Fruit fly (Drosophila melanogaster) whole organism, embryonic: Measurements from ENCODE around the gene CG5390.

ENCODE experiments used
- ATbp ChIP-seq: fragments of 200-800 bp; sonication (Bioruptor generic); optimal IDR thresholded peaks from 2 replicates; lab custom pipeline; 2017; ENCODE audit warnings: missing biosample characterization, mild to moderate bottlenecking, missing genetic modification characterization, missing genetic modification reagents
- Awh ChIP-seq: fragments of 200-800 bp; sonication (Bioruptor generic); IDR thresholded peaks from 2 replicates; pipeline ENCODE4, ENCODE4 v1.3.6; 2022; ENCODE audit warnings: missing biosample characterization, missing genetic modification characterization
- CG11093 ChIP-seq: fragments of 200-800 bp; sonication (Bioruptor generic); IDR thresholded peaks from 3 replicates; pipeline ENCODE4 v1.3.6; 2022; ENCODE audit warnings: missing biosample characterization, missing genetic modification characterization
- CG11504 ChIP-seq: fragments of 200-800 bp; sonication (Bioruptor generic); optimal IDR thresholded peaks from 3 replicates; lab custom pipeline; 2019; ENCODE audit warnings: missing biosample characterization, mild to moderate bottlenecking, missing genetic modification characterization, moderate library complexity
- CG11695 ChIP-seq: fragments of 200-800 bp; sonication (Bioruptor generic); IDR thresholded peaks from 3 replicates; pipeline ENCODE4 v1.3.6; 2022; ENCODE audit warnings: missing biosample characterization, missing genetic modification characterization
- CG12155 ChIP-seq: fragments of 200-800 bp; sonication (Bioruptor generic); optimal IDR thresholded peaks from 3 replicates; lab custom pipeline; 2016; ENCODE audit warnings: missing biosample characterization, missing genetic modification characterization
- CG14441 ChIP-seq: fragments of 200-800 bp; sonication (Bioruptor generic); IDR thresholded peaks from 2 replicates; pipeline ENCODE4 v1.3.6; 2022; ENCODE audit warnings: missing biosample characterization, missing genetic modification characterization
- CG15601 ChIP-seq: fragments of 200-800 bp; sonication (Bioruptor generic); optimal IDR thresholded peaks from 3 replicates; lab custom pipeline; 2019; ENCODE audit warnings: missing biosample characterization, mild to moderate bottlenecking, missing genetic modification characterization, moderate library complexity
- CG1602 ChIP-seq: fragments of 200-800 bp; sonication (Bioruptor generic); optimal IDR thresholded peaks from 3 replicates; lab custom pipeline; 2016; ENCODE audit warnings: missing biosample characterization, missing genetic modification characterization
- CG17385 ChIP-seq: fragments of 200-800 bp; sonication (Bioruptor generic); optimal IDR thresholded peaks from 3 replicates; lab custom pipeline; 2018; ENCODE audit warnings: missing biosample characterization, mild to moderate bottlenecking, missing genetic modification characterization
- CG17912 ChIP-seq: fragments of 200-800 bp; sonication (Bioruptor generic); optimal IDR thresholded peaks from 2 replicates; lab custom pipeline; 2018; ENCODE audit warnings: missing biosample characterization, mild to moderate bottlenecking, missing genetic modification characterization
- CG1792 ChIP-seq: fragments of 200-800 bp; sonication (Bioruptor generic); optimal IDR thresholded peaks from 2 replicates; lab custom pipeline; 2016; ENCODE audit warnings: missing biosample characterization, missing genetic modification characterization
- CG2120 ChIP-seq: fragments of 200-800 bp; sonication (Bioruptor generic); optimal IDR thresholded peaks from 3 replicates; lab custom pipeline; 2016; ENCODE audit warnings: missing biosample characterization, missing genetic modification characterization
- CG31441 ChIP-seq: fragments of 200-800 bp; sonication (Bioruptor generic); IDR thresholded peaks from 2 replicates; pipeline ENCODE4 v1.3.6; 2022; ENCODE audit warnings: missing biosample characterization, missing genetic modification characterization
- CG32532 ChIP-seq: fragments of 200-800 bp; sonication (Bioruptor generic); IDR thresholded peaks from 2 replicates; pipeline ENCODE4 v1.3.6; 2022; ENCODE audit warnings: missing biosample characterization, missing genetic modification characterization
- CG33557 ChIP-seq: fragments of 200-800 bp; sonication (Bioruptor generic); optimal IDR thresholded peaks from 2 replicates; lab custom pipeline; 2019; ENCODE audit warnings: missing biosample characterization, mild to moderate bottlenecking, missing genetic modification characterization, moderate library complexity
- CG7745 ChIP-seq: fragments of 200-800 bp; sonication (Bioruptor generic); optimal IDR thresholded peaks from 2 replicates; lab custom pipeline; 2018; ENCODE audit warnings: missing biosample characterization, mild to moderate bottlenecking, missing genetic modification characterization, moderate library complexity
- CG8290 ChIP-seq, 3 experiments: fragments of 200-800 bp; sonication (Bioruptor generic); optimal IDR thresholded peaks; 2 replicates each; lab custom pipeline; 2016 to 2019; ENCODE audit warnings: missing biosample characterization in 3 of 3, missing genetic modification characterization in 3 of 3, mild to moderate bottlenecking in 2 of 3, moderate library complexity in 1 of 3
- CG8388 ChIP-seq: fragments of 200-800 bp; sonication (Bioruptor generic); optimal IDR thresholded peaks from 2 replicates; lab custom pipeline; 2019; ENCODE audit warnings: missing biosample characterization, mild to moderate bottlenecking, missing genetic modification characterization, moderate library complexity
- CHES-1-like ChIP-seq: fragments of 200-800 bp; sonication (Bioruptor generic); optimal IDR thresholded peaks from 2 replicates; lab custom pipeline; 2016; ENCODE audit warnings: missing biosample characterization, missing genetic modification characterization
- Camta ChIP-seq: fragments of 200-800 bp; sonication (Bioruptor generic); optimal IDR thresholded peaks from 2 replicates; lab custom pipeline; 2016; ENCODE audit warnings: missing biosample characterization, missing genetic modification characterization
- Dip2 ChIP-seq: fragments of 200-800 bp; sonication (Bioruptor generic); IDR thresholded peaks from 2 replicates; pipeline ENCODE4 v1.3.6; 2022; ENCODE audit warnings: missing biosample characterization, missing genetic modification characterization
- Fer2 ChIP-seq: fragments of 200-800 bp; sonication (Bioruptor generic); optimal IDR thresholded peaks from 2 replicates; lab custom pipeline; 2018; ENCODE audit warnings: missing biosample characterization, mild to moderate bottlenecking, missing genetic modification characterization, moderate library complexity
- H2.0 ChIP-seq: fragments of 200-800 bp; sonication (Bioruptor generic); IDR thresholded peaks from 2 replicates; pipeline ENCODE4 v1.3.6; 2022; ENCODE audit warnings: missing biosample characterization, missing genetic modification characterization
- Hr51 ChIP-seq, 2 experiments: fragments of 200-800 bp; sonication (Bioruptor generic); optimal IDR thresholded peaks; 2 replicates in 1 of 2; 3 replicates in 1 of 2; lab custom pipeline; 2016 to 2018; ENCODE audit warnings: missing biosample characterization in 2 of 2, missing genetic modification characterization in 2 of 2, mild to moderate bottlenecking in 1 of 2, moderate library complexity in 1 of 2
- Hr78 ChIP-seq, 2 experiments: fragments of 200-800 bp in 1 of 2; fragments of >200 bp in 1 of 2; sonication (Bioruptor generic) in 1 of 2; optimal IDR thresholded peaks; 2 replicates each; lab custom pipeline; 2017 to 2019; ENCODE audit warnings: missing biosample characterization in 2 of 2, missing genetic modification characterization in 2 of 2, mild to moderate bottlenecking in 1 of 2, moderate library complexity in 1 of 2
- Lhr ChIP-seq: fragments of 200-800 bp; sonication (Bioruptor generic); optimal IDR thresholded peaks from 3 replicates; lab custom pipeline; 2017; ENCODE audit warnings: mild to moderate bottlenecking, missing biosample characterization, missing genetic modification reagents, missing genetic modification characterization
- Myb ChIP-seq: fragments of 200-800 bp; sonication (Bioruptor generic); optimal IDR thresholded peaks from 2 replicates; lab custom pipeline; 2016; ENCODE audit warnings: missing biosample characterization, missing genetic modification characterization
- Oaz ChIP-seq: fragments of 200-800 bp; sonication (Bioruptor generic); IDR thresholded peaks from 2 replicates; pipeline ENCODE4 v1.3.6; 2022; ENCODE audit warnings: missing biosample characterization, missing genetic modification characterization
- Ptx1 ChIP-seq: fragments of 200-800 bp; sonication (Bioruptor generic); IDR thresholded peaks from 2 replicates; pipeline ENCODE4 v1.3.6; 2022; ENCODE audit warnings: missing biosample characterization, missing genetic modification characterization
- Rfx ChIP-seq: fragments of 200-800 bp; sonication (Bioruptor generic); IDR thresholded peaks from 2 replicates; pipeline ENCODE4 v1.3.6; 2022; ENCODE audit warnings: missing biosample characterization, missing genetic modification characterization
- Six4 ChIP-seq: fragments of 200-800 bp; sonication (Bioruptor generic); optimal IDR thresholded peaks from 2 replicates; lab custom pipeline; 2016; ENCODE audit warnings: missing biosample characterization, missing genetic modification characterization
- Ssrp ChIP-seq: fragments of 200-800 bp; sonication (Bioruptor generic); optimal IDR thresholded peaks from 2 replicates; lab custom pipeline; 2018; ENCODE audit warnings: missing biosample characterization, mild to moderate bottlenecking, missing genetic modification characterization, moderate library complexity
- chif ChIP-seq, 2 experiments: fragments of 200-800 bp; sonication (Bioruptor generic); optimal IDR thresholded peaks; 3 replicates each; lab custom pipeline; 2016; ENCODE audit warnings: missing biosample characterization in 2 of 2, missing genetic modification characterization in 2 of 2
- emc ChIP-seq: fragments of 200-800 bp; sonication (Bioruptor generic); optimal IDR thresholded peaks from 2 replicates; lab custom pipeline; 2016; ENCODE audit warnings: missing biosample characterization, missing genetic modification characterization
- kni ChIP-seq: fragments of 200-800 bp; sonication (Bioruptor generic); optimal IDR thresholded peaks from 3 replicates; lab custom pipeline; 2017; ENCODE audit warnings: mild to moderate bottlenecking, missing biosample characterization, missing genetic modification reagents, missing genetic modification characterization
- nom ChIP-seq: fragments of 200-800 bp; sonication (Bioruptor generic); optimal IDR thresholded peaks from 2 replicates; lab custom pipeline; 2017; ENCODE audit warnings: missing biosample characterization, missing genetic modification characterization, mild to moderate bottlenecking, moderate library complexity, missing genetic modification reagents
- p53 ChIP-seq: fragments of 200-800 bp; sonication (Bioruptor generic); optimal IDR thresholded peaks from 2 replicates; lab custom pipeline; 2016; ENCODE audit warnings: missing biosample characterization, missing genetic modification characterization
- pan ChIP-seq, 4 experiments: fragments of >200 bp in 3 of 4; fragments of 200-800 bp in 1 of 4; sonication (Bioruptor generic) in 1 of 4; optimal IDR thresholded peaks in 3 of 4; IDR thresholded peaks in 1 of 4; 2 replicates each; pipeline versions ENCODE4 v1.3.6 to Lab custom; 2017 to 2022; ENCODE audit warnings: missing biosample characterization in 2 of 4, missing genetic modification characterization in 2 of 4, mixed read lengths in 1 of 4
- phol ChIP-seq: fragments of 200-800 bp; sonication (Bioruptor generic); optimal IDR thresholded peaks from 3 replicates; lab custom pipeline; 2018; ENCODE audit warnings: missing biosample characterization, mild to moderate bottlenecking, missing genetic modification characterization, moderate library complexity
- rib ChIP-seq: fragments of 200-800 bp; sonication (Bioruptor generic); IDR thresholded peaks from 2 replicates; pipeline ENCODE4 v1.3.6; 2022; ENCODE audit warnings: missing biosample characterization, missing genetic modification characterization
- sisA ChIP-seq: fragments of 200-800 bp; sonication (Bioruptor generic); IDR thresholded peaks from 2 replicates; pipeline ENCODE4 v1.3.6; 2022; ENCODE audit warnings: missing biosample characterization, missing genetic modification characterization
- sna ChIP-seq: fragments of 200-800 bp; sonication (Bioruptor generic); IDR thresholded peaks from 2 replicates; pipeline ENCODE4 v1.3.6; 2022; ENCODE audit warnings: missing biosample characterization, missing genetic modification characterization; ENCODE audit not compliant: partially characterized antibody
- tgo ChIP-seq: fragments of 200-800 bp; sonication (Bioruptor generic); IDR thresholded peaks from 3 replicates; pipeline ENCODE4 v1.3.6; 2022; ENCODE audit warnings: missing biosample characterization, missing genetic modification characterization
- trem ChIP-seq: fragments of 200-800 bp; optimal IDR thresholded peaks from 3 replicates; lab custom pipeline; 2019; ENCODE audit warnings: missing biosample characterization, mild to moderate bottlenecking, missing genetic modification characterization, moderate library complexity
- tup ChIP-seq: fragments of 200-800 bp; sonication (Bioruptor generic); optimal IDR thresholded peaks from 2 replicates; lab custom pipeline; 2016; ENCODE audit warnings: missing biosample characterization, mild to moderate bottlenecking, missing genetic modification characterization, moderate library complexity
- tx ChIP-seq: fragments of 200-800 bp; sonication (Bioruptor generic); optimal IDR thresholded peaks from 2 replicates; lab custom pipeline; 2016; ENCODE audit warnings: missing biosample characterization, missing genetic modification characterization
- unpg ChIP-seq: fragments of 200-800 bp; sonication (Bioruptor generic); optimal IDR thresholded peaks from 3 replicates; lab custom pipeline; 2018; ENCODE audit warnings: missing biosample characterization, mild to moderate bottlenecking, missing genetic modification characterization, moderate library complexity
- wor ChIP-seq: fragments of 200-800 bp; sonication (Bioruptor generic); IDR thresholded peaks from 2 replicates; pipeline ENCODE4 v1.3.6; 2022; ENCODE audit warnings: missing biosample characterization, missing genetic modification characterization

CG5390 gene

DNA sequence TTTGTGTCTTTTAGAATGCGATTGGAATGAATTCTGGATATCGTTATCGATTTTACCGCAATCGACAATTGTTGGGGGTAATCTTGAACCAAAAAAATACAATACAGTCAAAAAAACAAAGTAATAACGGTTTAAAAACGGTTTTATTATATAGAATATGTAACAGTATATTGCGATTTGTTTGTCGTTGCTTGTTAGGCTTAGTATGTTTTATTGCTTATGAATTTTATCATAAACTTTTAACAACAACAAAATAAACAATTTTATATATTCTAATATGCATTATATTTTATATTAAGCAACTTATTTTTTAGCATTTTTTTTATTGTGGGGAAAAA is 6.6 kb downstream of the CG5390 start, which contains the start of gene CYLD (continued):
- TF ChIP-seq pan (optimal IDR thresholded peaks at IDR 0.05; lab: Kevin White, UChicago) (no peak), pan (GFP tag; optimal IDR thresholded peaks at IDR 0.05 in 1 of 2, IDR thresholded peaks at IDR 0.05 in 1 of 2) (peak in 1 of 2 experiments; percentile 77), Myb (no peak), wor (GFP tag; lab: Robert Waterston, UW) (peak; percentile 30; the same call in 1 of the 2 replicates), CG1602 (peak; percentile 59), Fer2 (tag; lab: Kevin White, UChicago) (peak; percentile 19), CG8290 (GFP tag; optimal IDR thresholded peaks at IDR 0.05; lab: Kevin White, UChicago) (peak; percentile 4), CG8290 (tag; optimal IDR thresholded peaks at IDR 0.05; lab: Kevin White, UChicago) (peak in 1 of 2 experiments; percentile 75), Lhr (peak; percentile 23), H2.0 (peak; percentile 66), CHES-1-like (GFP tag; lab: Kevin White, UChicago) (peak; percentile 27), tgo (GFP tag; lab: Robert Waterston, UW) (peak; percentile 61; the same call in 2 of the 3 replicates), CG11504 (tag; lab: Kevin White, UChicago) (peak; percentile 79), emc (GFP tag; lab: Kevin White, UChicago) (no peak), Oaz (GFP tag; lab: Robert Waterston, UW) (no peak), Dip2 (GFP tag; lab: Robert Waterston, UW) (no peak), CG17385 (GFP tag; lab: Kevin White, UChicago) (peak; percentile 75), Ptx1 (GFP tag; lab: Robert Waterston, UW) (no peak; the same call in 1 of the 2 replicates), chif (GFP tag; optimal IDR thresholded peaks at IDR 0.05; lab: Kevin White, UChicago) (peak in 1 of 2 experiments; percentile 8), CG7745 (no peak), sna (GFP tag; lab: Robert Waterston, UW) (no peak), Ssrp (peak; percentile 63), CG11093 (GFP tag; lab: Robert Waterston, UW) (no peak), CG1792 (GFP tag; lab: Kevin White, UChicago) (no peak), Hr78 (GFP tag; optimal IDR thresholded peaks at IDR 0.05; lab: Kevin White, UChicago) (no peak), kni (GFP tag; lab: Kevin White, UChicago) (no peak), phol (peak; percentile 77), tup (GFP tag; lab: Kevin White, UChicago) (no peak), nom (peak; percentile 26), CG15601 (tag; lab: Kevin White, UChicago) (peak; percentile 70), rib (GFP tag; lab: Robert Waterston, UW) (no peak), CG14441 (0 out of 2 replicates have a peak, but pooled peaks have one; percentile 39), Six4 (GFP tag; lab: Kevin White, UChicago) (peak; percentile 63), CG17912 (GFP tag; lab: Kevin White, UChicago) (no peak), tx (GFP tag; lab: Kevin White, UChicago) (peak; percentile 25), CG32532 (GFP tag; lab: Robert Waterston, UW) (peak; percentile 84; the same call in 1 of the 2 replicates), CG11695 (GFP tag; lab: Robert Waterston, UW) (peak; percentile 75), sisA (GFP tag; lab: Robert Waterston, UW) (no peak), CG2120 (GFP tag; lab: Kevin White, UChicago) (peak; percentile 76), ATbp (GFP tag; lab: Kevin White, UChicago) (peak; percentile 7), p53 (GFP tag; lab: Kevin White, UChicago) (no peak), Camta (GFP tag; lab: Kevin White, UChicago) (peak; percentile 5), CG33557 (GFP tag; lab: Kevin White, UChicago) (peak; percentile 6), Hr51 (GFP tag; optimal IDR thresholded peaks at IDR 0.05; lab: Kevin White, UChicago) (peak in 1 of 2 experiments; percentile 81), Rfx (GFP tag; lab: Robert Waterston, UW) (peak; percentile 74; the same call in 1 of the 2 replicates), CG31441 (peak; percentile 76), trem (peak; percentile 75), CG8388 (GFP tag; lab: Kevin White, UChicago) (peak; percentile 76), CG12155 (peak; percentile 41), Awh (GFP tag; lab: Robert Waterston, UW) (no peak), unpg (GFP tag; lab: Kevin White, UChicago) (peak; percentile 83)
